Worm (Caenorhabditis elegans) whole organism, early embryonic: ENCODE measurements around the gene H20J04.1.

Experiments used
- B0310.2 ChIP-seq: sonication (generic microtip); optimal IDR thresholded peaks from 2 replicates; lab custom pipeline; 2016; ENCODE audit warnings: mild to moderate bottlenecking, missing genetic modification characterization, missing compliant biosample characterization
- F13C5.2 ChIP-seq: sonication (generic microtip); optimal IDR thresholded peaks from 2 replicates; lab custom pipeline; 2017; ENCODE audit warnings: mild to moderate bottlenecking, missing genetic modification characterization, inconsistent platforms, missing compliant biosample characterization
- ama-1 ChIP-seq: fragments of 150-350 bp; optimal IDR thresholded peaks from 2 replicates; lab custom pipeline; 2014
- ceh-36 ChIP-seq: sonication (generic microtip); optimal IDR thresholded peaks from 2 replicates; lab custom pipeline; 2016; ENCODE audit warnings: missing genetic modification characterization, inconsistent platforms, missing compliant biosample characterization
- flt-1 ChIP-seq: fragments of 200-800 bp; sonication (Bioruptor generic); IDR thresholded peaks from 2 replicates; pipeline ENCODE4 v1.3.6; 2022; ENCODE audit warnings: missing genetic modification characterization, missing compliant biosample characterization
- hmg-4 ChIP-seq: fragments of 200-800 bp; sonication (Bioruptor generic); optimal IDR thresholded peaks from 2 replicates; lab custom pipeline; 2018; ENCODE audit warnings: mild to moderate bottlenecking, missing genetic modification characterization, missing compliant biosample characterization
- tbx-11 ChIP-seq: fragments of 200-800 bp; sonication (Bioruptor generic); IDR thresholded peaks from 2 replicates; pipeline ENCODE4 v1.3.6; 2022; ENCODE audit warnings: missing genetic modification characterization, missing compliant biosample characterization
- tbx-37 ChIP-seq: fragments of 200-800 bp; sonication (Bioruptor generic); conservative IDR thresholded peaks from 2 replicates; pipeline ENCODE4 v1.3.6; 2022; ENCODE audit warnings: missing genetic modification reagents, missing genetic modification characterization, missing compliant biosample characterization

ce11 chrII:4383306-4383705 lies 27.9 kb downstream of the H20J04.1 start, which contains the start of gene fkh-6:
- no peak for TF ChIP-seq tbx-37 (GFP tag; lab: Robert Waterston, UW)
- no peak for TF ChIP-seq flt-1 (GFP tag; lab: Robert Waterston, UW)
- TF ChIP-seq hmg-4 (GFP tag; lab: Kevin White, UChicago) = no peak
- TF ChIP-seq B0310.2 (tag; lab: Kevin White, UChicago) = no peak
- TF ChIP-seq ama-1 (lab: Kevin White, UChicago) = no peak
- TF ChIP-seq F13C5.2 = no peak
- no peak for TF ChIP-seq ceh-36 (tag; lab: Kevin White, UChicago)
- TF ChIP-seq tbx-11 (GFP tag; lab: Robert Waterston, UW) = no peak
